Worm (Caenorhabditis elegans): ENCODE measurements around the gene R10E4.3.
A peak's percentile ranks its signal among the peaks of the same experiment; 100 is the strongest.

R10E4.3 gene

ce11 chrIII:4284732-4285165 lies 2.5 kb downstream of the R10E4.3 start (continued):
- no peak for TF ChIP-seq lin-39 (tag; optimal IDR thresholded peaks at IDR 0.05)
- TF ChIP-seq nhr-129 (tag; optimal IDR thresholded peaks at IDR 0.05): peak; percentile 82
- peak; percentile 38 for TF ChIP-seq lin-13 (GFP tag; optimal IDR thresholded peaks at IDR 0.05)
- peak; percentile 97 for TF ChIP-seq sma-3 (GFP tag; optimal IDR thresholded peaks at IDR 0.05)

- TF ChIP-seq blmp-1 (tag; optimal IDR thresholded peaks at IDR 0.05; ENCODE audit: insufficient read depth) (no peak), dmd-4 (tag; optimal IDR thresholded peaks at IDR 0.05) (no peak), elt-3 (tag; optimal IDR thresholded peaks at IDR 0.05) (no peak), nhr-11 (tag; optimal IDR thresholded peaks at IDR 0.05) (no peak), nhr-77 (tag; optimal IDR thresholded peaks at IDR 0.05) (no peak), lin-13 (GFP tag; optimal IDR thresholded peaks at IDR 0.05) (no peak), F13H6.1 (tag; optimal IDR thresholded peaks at IDR 0.05) (peak; percentile 90), fos-1 (tag; optimal IDR thresholded peaks at IDR 0.05) (no peak), sma-3 (GFP tag; optimal IDR thresholded peaks at IDR 0.05) (no peak), ceh-82 (tag; optimal IDR thresholded peaks at IDR 0.05) (no peak), sma-9 (GFP tag; optimal IDR thresholded peaks at IDR 0.05) (peak; percentile 80), sma-9 (tag; optimal IDR thresholded peaks at IDR 0.05) (no peak), ZK546.5 (tag; optimal IDR thresholded peaks at IDR 0.05) (no peak), ceh-16 (tag; optimal IDR thresholded peaks at IDR 0.05) (no peak), elt-1 (tag; optimal IDR thresholded peaks at IDR 0.05) (no peak), ztf-1 (GFP tag; conservative IDR thresholded peaks at IDR 0.05) (no peak), egl-27 (tag; optimal IDR thresholded peaks at IDR 0.05) (peak; percentile 44), aly-2 (tag; optimal IDR thresholded peaks at IDR 0.05) (no peak), nhr-129 (tag; optimal IDR thresholded peaks at IDR 0.05) (peak; percentile 68), nhr-10 (tag; optimal IDR thresholded peaks at IDR 0.05) (no peak), nhr-23 (tag; optimal IDR thresholded peaks at IDR 0.05) (no peak), ztf-4 (tag; optimal IDR thresholded peaks at IDR 0.05) (peak; percentile 21), C34F6.9 (tag; optimal IDR thresholded peaks at IDR 0.05) (peak; percentile 35), unc-55 (GFP tag; optimal IDR thresholded peaks at IDR 0.05) (no peak), lsy-2 (tag; optimal IDR thresholded peaks at IDR 0.05) (peak in 1 of 2 experiments; percentile 41), nhr-12 (tag; optimal IDR thresholded peaks at IDR 0.05) (no peak)
Observed at ce11 chrIII:4283175-4283574, 4.1 kb downstream of the R10E4.3 start.

ce11 chrIII:4281955-4282618 lies 5.2 kb downstream of the R10E4.3 start:
- TF ChIP-seq mdl-1 (tag; optimal IDR thresholded peaks at IDR 0.05): peak; percentile 94 to 97
- TF ChIP-seq elt-1 (tag; optimal IDR thresholded peaks at IDR 0.05): peak; percentile 30
- TF ChIP-seq nhr-23 (tag; optimal IDR thresholded peaks at IDR 0.05): no peak
- peak; percentile 94 for TF ChIP-seq lin-13 (GFP tag; optimal IDR thresholded peaks at IDR 0.05)
- TF ChIP-seq ceh-16 (tag; optimal IDR thresholded peaks at IDR 0.05): peak; percentile 93
- TF ChIP-seq nhr-77 (tag; optimal IDR thresholded peaks at IDR 0.05): peak; percentile 27
- peak; percentile 100 for TF ChIP-seq sma-9 (GFP tag; optimal IDR thresholded peaks at IDR 0.05)
- peak; percentile 97 for TF ChIP-seq sma-9 (tag; optimal IDR thresholded peaks at IDR 0.05)
- peak; percentile 99 for TF ChIP-seq sma-3 (GFP tag; optimal IDR thresholded peaks at IDR 0.05)
- peak; percentile 95 for TF ChIP-seq zag-1 (tag; optimal IDR thresholded peaks at IDR 0.05)
- peak; percentile 66 for TF ChIP-seq nhr-10 (tag; optimal IDR thresholded peaks at IDR 0.05)
- TF ChIP-seq unc-55 (GFP tag; optimal IDR thresholded peaks at IDR 0.05): peak; percentile 87
- peak; percentile 90 for TF ChIP-seq peb-1 (tag; optimal IDR thresholded peaks at IDR 0.05)
- peak; percentile 54 for TF ChIP-seq skn-1 (tag; optimal IDR thresholded peaks at IDR 0.05)
- TF ChIP-seq crh-2 (tag; optimal IDR thresholded peaks at IDR 0.05): peak; percentile 97
- TF ChIP-seq F13H6.1 (tag; optimal IDR thresholded peaks at IDR 0.05): peak; percentile 100
- no peak for TF ChIP-seq alr-1 (tag; optimal IDR thresholded peaks at IDR 0.05)
- TF ChIP-seq unc-39 (tag; optimal IDR thresholded peaks at IDR 0.05): no peak
- peak; percentile 85 for TF ChIP-seq unc-62 (GFP tag; optimal IDR thresholded peaks at IDR 0.05)
- no peak for TF ChIP-seq ama-1 (optimal IDR thresholded peaks at IDR 0.05)
- peak; percentile 96 for TF ChIP-seq C34F6.9 (tag; optimal IDR thresholded peaks at IDR 0.05)
- peak; percentile 86 to 95 for TF ChIP-seq lsy-2 (tag; optimal IDR thresholded peaks at IDR 0.05)
- TF ChIP-seq ztf-1 (GFP tag; conservative IDR thresholded peaks at IDR 0.05): no peak
- TF ChIP-seq ZK546.5 (tag; optimal IDR thresholded peaks at IDR 0.05): peak; percentile 57
- peak; percentile 98 for TF ChIP-seq egl-27 (tag; optimal IDR thresholded peaks at IDR 0.05)
- peak; percentile 94 for TF ChIP-seq fos-1 (tag; optimal IDR thresholded peaks at IDR 0.05)
- TF ChIP-seq blmp-1 (tag; optimal IDR thresholded peaks at IDR 0.05; ENCODE audit: insufficient read depth): peak; percentile 82
- TF ChIP-seq nhr-129 (tag; optimal IDR thresholded peaks at IDR 0.05): peak; percentile 96
- peak; percentile 99 for TF ChIP-seq nhr-21 (tag; optimal IDR thresholded peaks at IDR 0.05)
- TF ChIP-seq nhr-237 (tag; optimal IDR thresholded peaks at IDR 0.05): peak; percentile 58
- peak; percentile 98 for TF ChIP-seq nhr-25 (tag; optimal IDR thresholded peaks at IDR 0.05)
- TF ChIP-seq ztf-4 (tag; optimal IDR thresholded peaks at IDR 0.05): peak; percentile 97
- TF ChIP-seq R02D3.7 (tag; optimal IDR thresholded peaks at IDR 0.05): peak; percentile 3
- TF ChIP-seq lin-11 (tag; optimal IDR thresholded peaks at IDR 0.05): peak; percentile 95
- TF ChIP-seq nhr-6 (tag; optimal IDR thresholded peaks at IDR 0.05): peak; percentile 96
- peak; percentile 67 for TF ChIP-seq nhr-12 (tag; optimal IDR thresholded peaks at IDR 0.05)
- peak; percentile 74 for TF ChIP-seq ceh-82 (tag; optimal IDR thresholded peaks at IDR 0.05)
- TF ChIP-seq mbf-1 (tag; optimal IDR thresholded peaks at IDR 0.05): no peak
- TF ChIP-seq mab-5 (tag; optimal IDR thresholded peaks at IDR 0.05): peak; percentile 93
- TF ChIP-seq aly-2 (tag; optimal IDR thresholded peaks at IDR 0.05): no peak
- TF ChIP-seq dmd-4 (tag; optimal IDR thresholded peaks at IDR 0.05): peak; percentile 15
- TF ChIP-seq sem-4 (tag; optimal IDR thresholded peaks at IDR 0.05): peak; percentile 99
